Worm (Caenorhabditis elegans): Measurements from ENCODE around the gene spig-4.

DNA sequence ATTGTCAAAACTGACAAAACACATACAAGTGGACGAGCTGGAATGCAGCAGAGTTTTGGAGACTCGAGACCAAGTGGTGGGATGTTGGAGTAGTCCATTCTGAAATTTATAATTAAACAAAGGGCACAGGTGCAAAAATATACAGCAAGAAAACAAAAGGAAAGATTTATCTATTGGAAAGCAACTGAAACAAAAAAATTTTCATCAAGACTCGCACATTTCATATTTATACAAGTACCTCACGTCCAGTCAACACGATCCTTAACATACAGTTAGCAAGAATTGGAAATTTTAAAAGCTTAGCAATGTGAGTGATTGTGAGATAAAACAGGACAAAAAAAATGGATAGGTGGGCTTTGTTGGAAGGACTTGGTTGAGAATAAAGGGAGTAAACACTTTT, 7.6 kb upstream of the spig-4 start, which contains the start of gene F47B8.1:
- TF ChIP-seq ztf-11 (tag; optimal IDR thresholded peaks at IDR 0.05) (no peak), lin-39 (tag; optimal IDR thresholded peaks at IDR 0.05) (no peak), unc-39 (tag; optimal IDR thresholded peaks at IDR 0.05) (no peak), unc-62 (GFP tag; optimal IDR thresholded peaks at IDR 0.05) (no peak)
